Fruit fly (Drosophila melanogaster) whole organism, embryonic: ENCODE results near the gene Arpc3A.
A peak's percentile ranks its signal among the peaks of the same experiment; 100 is the strongest.

Experiments
- Ada2b ChIP-seq: fragments of 200-800 bp; sonication (Bioruptor generic); IDR thresholded peaks from 2 replicates; pipeline ENCODE4 v1.3.6; 2022; ENCODE audit warnings: missing biosample characterization, missing genetic modification characterization
- Asciz ChIP-seq: fragments of 200-800 bp; sonication (Bioruptor generic); optimal IDR thresholded peaks from 2 replicates; lab custom pipeline; 2017; ENCODE audit warnings: missing biosample characterization, mild to moderate bottlenecking, missing genetic modification characterization, missing genetic modification reagents
- C15 ChIP-seq: fragments of 200-800 bp; sonication (Bioruptor generic); IDR thresholded peaks from 3 replicates; pipeline ENCODE4 v1.3.6; 2022; ENCODE audit warnings: missing biosample characterization, missing genetic modification characterization
- CG11456 ChIP-seq: fragments of 200-800 bp; sonication (Bioruptor generic); IDR thresholded peaks from 3 replicates; pipeline ENCODE4 v1.3.6; 2022; ENCODE audit warnings: missing biosample characterization, missing genetic modification characterization
- CG14014 ChIP-seq: fragments of 200-800 bp; sonication (Bioruptor generic); IDR thresholded peaks from 2 replicates; pipeline ENCODE4 v1.3.6; 2022; ENCODE audit warnings: missing biosample characterization, missing genetic modification characterization
- CG15011 ChIP-seq: fragments of 200-800 bp; sonication (Bioruptor generic); optimal IDR thresholded peaks from 3 replicates; lab custom pipeline; 2018; ENCODE audit warnings: missing biosample characterization, mild to moderate bottlenecking, missing genetic modification characterization
- CG15073 ChIP-seq: fragments of 200-800 bp; sonication (Bioruptor generic); optimal IDR thresholded peaks from 2 replicates; lab custom pipeline; 2016; ENCODE audit warnings: missing biosample characterization, missing genetic modification characterization
- CG17912 ChIP-seq: fragments of 200-800 bp; sonication (Bioruptor generic); optimal IDR thresholded peaks from 2 replicates; lab custom pipeline; 2018; ENCODE audit warnings: missing biosample characterization, mild to moderate bottlenecking, missing genetic modification characterization
- CG1832 ChIP-seq: fragments of 200-800 bp; sonication (Bioruptor generic); optimal IDR thresholded peaks from 2 replicates; lab custom pipeline; 2017; ENCODE audit warnings: missing biosample characterization, mild to moderate bottlenecking, missing genetic modification characterization, inconsistent platforms
- CG2116 ChIP-seq: fragments of 200-800 bp; sonication (Bioruptor generic); optimal IDR thresholded peaks from 3 replicates; lab custom pipeline; 2018; ENCODE audit warnings: missing biosample characterization, mild to moderate bottlenecking, missing genetic modification characterization
- CG30431 ChIP-seq: fragments of 200-800 bp; sonication (Bioruptor generic); optimal IDR thresholded peaks from 2 replicates; lab custom pipeline; 2017; ENCODE audit warnings: missing biosample characterization, missing genetic modification characterization
- CG3163 ChIP-seq: fragments of 200-800 bp; sonication (Bioruptor generic); optimal IDR thresholded peaks from 3 replicates; lab custom pipeline; 2016; ENCODE audit warnings: missing biosample characterization, missing genetic modification characterization
- CG33213 ChIP-seq: fragments of 200-800 bp; sonication (Bioruptor generic); optimal IDR thresholded peaks from 3 replicates; lab custom pipeline; 2016; ENCODE audit warnings: missing biosample characterization, missing genetic modification characterization
- CG3847 ChIP-seq: fragments of 200-800 bp; sonication (Bioruptor generic); IDR thresholded peaks from 2 replicates; pipeline ENCODE4 v1.3.6; 2022; ENCODE audit warnings: missing biosample characterization, missing genetic modification characterization
- CG4617 ChIP-seq: fragments of 200-800 bp; sonication (Bioruptor generic); optimal IDR thresholded peaks from 3 replicates; lab custom pipeline; 2016; ENCODE audit warnings: missing biosample characterization, missing genetic modification characterization, borderline replicate concordance
- CG4730 ChIP-seq: fragments of 200-800 bp; sonication (Bioruptor generic); IDR thresholded peaks from 2 replicates; pipeline ENCODE4 v1.3.6; 2022; ENCODE audit warnings: missing biosample characterization, missing genetic modification characterization
- CG6254 ChIP-seq: fragments of 200-800 bp; sonication (Bioruptor generic); optimal IDR thresholded peaks from 3 replicates; lab custom pipeline; 2017; ENCODE audit warnings: mild to moderate bottlenecking, missing biosample characterization, missing genetic modification reagents, missing genetic modification characterization
- CG6272 ChIP-seq: fragments of 200-800 bp; sonication (Bioruptor generic); IDR thresholded peaks from 2 replicates; pipeline ENCODE4 v1.3.6; 2022; ENCODE audit warnings: missing biosample characterization, missing genetic modification characterization
- CG7372 ChIP-seq: fragments of 200-800 bp; sonication (Bioruptor generic); IDR thresholded peaks from 2 replicates; pipeline ENCODE4 v1.3.6; 2022; ENCODE audit warnings: missing biosample characterization, missing genetic modification characterization
- CG8290 ChIP-seq, 3 experiments: fragments of 200-800 bp; sonication (Bioruptor generic); optimal IDR thresholded peaks; 2 replicates each; lab custom pipeline; 2016 to 2019; ENCODE audit warnings: missing biosample characterization in 3 of 3, missing genetic modification characterization in 3 of 3, mild to moderate bottlenecking in 2 of 3, moderate library complexity in 1 of 3
- CG9727 ChIP-seq: fragments of 200-800 bp; sonication (Bioruptor generic); optimal IDR thresholded peaks from 3 replicates; lab custom pipeline; 2017; ENCODE audit warnings: missing biosample characterization, mild to moderate bottlenecking, missing genetic modification characterization
- CHES-1-like ChIP-seq: fragments of 200-800 bp; sonication (Bioruptor generic); optimal IDR thresholded peaks from 2 replicates; lab custom pipeline; 2016; ENCODE audit warnings: missing biosample characterization, missing genetic modification characterization
- Dll ChIP-seq: fragments of 200-800 bp; sonication (Bioruptor generic); IDR thresholded peaks from 4 replicates; pipeline ENCODE4 v1.3.6; 2022; ENCODE audit warnings: missing biosample characterization, missing genetic modification characterization; ENCODE audit not compliant: partially characterized antibody
- Doc2 ChIP-seq: fragments of 200-800 bp; sonication (Bioruptor generic); IDR thresholded peaks from 2 replicates; pipeline ENCODE4 v1.3.6; 2022; ENCODE audit warnings: missing biosample characterization, missing genetic modification characterization
- Dp ChIP-seq: fragments of 200-800 bp; sonication (Bioruptor generic); optimal IDR thresholded peaks from 2 replicates; lab custom pipeline; 2018; ENCODE audit warnings: missing biosample characterization, mild to moderate bottlenecking, missing genetic modification characterization, moderate library complexity
- Gsc ChIP-seq: fragments of 200-800 bp; sonication (Bioruptor generic); IDR thresholded peaks from 2 replicates; pipeline ENCODE4 v1.3.6; 2022; ENCODE audit warnings: missing biosample characterization, missing genetic modification characterization
- HLH54F ChIP-seq: fragments of 200-800 bp; sonication (Bioruptor generic); optimal IDR thresholded peaks from 3 replicates; lab custom pipeline; 2016; ENCODE audit warnings: missing biosample characterization, missing genetic modification characterization
- Mes4 ChIP-seq: fragments of 200-800 bp; sonication (Bioruptor generic); optimal IDR thresholded peaks from 2 replicates; lab custom pipeline; 2016; ENCODE audit warnings: missing biosample characterization, missing genetic modification characterization
- NC2β ChIP-seq: fragments of 200-800 bp; sonication (Bioruptor generic); optimal IDR thresholded peaks from 2 replicates; lab custom pipeline; 2016; ENCODE audit warnings: missing biosample characterization, missing genetic modification characterization
- Nf-YA ChIP-seq: fragments of 200-800 bp; sonication (Bioruptor generic); IDR thresholded peaks from 2 replicates; pipeline ENCODE4 v1.3.6; 2022; ENCODE audit warnings: missing biosample characterization, missing genetic modification characterization
- Oaz ChIP-seq: fragments of 200-800 bp; sonication (Bioruptor generic); IDR thresholded peaks from 2 replicates; pipeline ENCODE4 v1.3.6; 2022; ENCODE audit warnings: missing biosample characterization, missing genetic modification characterization
- Poxn ChIP-seq: fragments of 200-800 bp; sonication (Bioruptor generic); IDR thresholded peaks from 2 replicates; pipeline ENCODE4 v1.3.6; 2022; ENCODE audit warnings: missing biosample characterization, missing genetic modification characterization
- ac ChIP-seq: fragments of 200-800 bp; sonication (Bioruptor generic); optimal IDR thresholded peaks from 3 replicates; lab custom pipeline; 2017; ENCODE audit warnings: missing biosample characterization, mild to moderate bottlenecking, missing genetic modification characterization
- ara ChIP-seq: fragments of 200-800 bp; sonication (Bioruptor generic); IDR thresholded peaks from 2 replicates; pipeline ENCODE4 v1.3.6; 2022; ENCODE audit warnings: missing biosample characterization, missing genetic modification characterization
- bigmax ChIP-seq: fragments of 200-800 bp; sonication (Bioruptor generic); optimal IDR thresholded peaks from 2 replicates; lab custom pipeline; 2018; ENCODE audit warnings: missing biosample characterization, mild to moderate bottlenecking, missing genetic modification characterization
- cato ChIP-seq: fragments of 200-800 bp; sonication (Bioruptor generic); optimal IDR thresholded peaks from 2 replicates; lab custom pipeline; 2016; ENCODE audit warnings: missing biosample characterization, missing genetic modification characterization, borderline replicate concordance
- da ChIP-seq: fragments of 200-800 bp; sonication (Bioruptor generic); optimal IDR thresholded peaks from 2 replicates; lab custom pipeline; 2016; ENCODE audit warnings: missing biosample characterization, missing genetic modification characterization
- dan ChIP-seq: fragments of 200-800 bp; sonication (Bioruptor generic); IDR thresholded peaks from 2 replicates; pipeline ENCODE4 v1.3.6; 2022; ENCODE audit warnings: missing biosample characterization, missing genetic modification characterization
- dati ChIP-seq: fragments of 200-800 bp; sonication (Bioruptor generic); IDR thresholded peaks from 2 replicates; pipeline ENCODE4 v1.3.6; 2022; ENCODE audit warnings: missing biosample characterization, missing genetic modification characterization
- eve ChIP-seq, 2 experiments: fragments of >200 bp; optimal IDR thresholded peaks; 2 replicates each; lab custom pipeline; 2017; ENCODE audit warnings: missing biosample characterization in 2 of 2, missing genetic modification characterization in 2 of 2
- fd102C ChIP-seq: fragments of 200-800 bp; sonication (Bioruptor generic); optimal IDR thresholded peaks from 2 replicates; lab custom pipeline; 2018; ENCODE audit warnings: missing biosample characterization, mild to moderate bottlenecking, missing genetic modification characterization, moderate library complexity
- insv ChIP-seq, 2 experiments: fragments of 200-800 bp; sonication (Bioruptor generic); optimal IDR thresholded peaks; 3 replicates each; lab custom pipeline; 2016 to 2018; ENCODE audit warnings: missing biosample characterization in 2 of 2, missing genetic modification characterization in 2 of 2
- inv ChIP-seq: fragments of 200-800 bp; sonication (Bioruptor generic); IDR thresholded peaks from 2 replicates; pipeline ENCODE4 v1.3.6; 2022; ENCODE audit warnings: missing biosample characterization, missing genetic modification characterization; ENCODE audit not compliant: partially characterized antibody
- lab ChIP-seq: fragments of 200-800 bp; sonication (Bioruptor generic); optimal IDR thresholded peaks from 3 replicates; lab custom pipeline; 2017; ENCODE audit warnings: missing biosample characterization, missing genetic modification characterization, mild to moderate bottlenecking, moderate library complexity, missing genetic modification reagents
- odd ChIP-seq: fragments of 200-800 bp; sonication (Bioruptor generic); optimal IDR thresholded peaks from 2 replicates; lab custom pipeline; 2017; ENCODE audit warnings: missing biosample characterization, mild to moderate bottlenecking, missing genetic modification characterization
- peb ChIP-seq: fragments of 200-800 bp; sonication (Bioruptor generic); IDR thresholded peaks from 2 replicates; pipeline ENCODE4 v1.3.6; 2022; ENCODE audit warnings: missing biosample characterization, missing genetic modification characterization
- ranshi ChIP-seq: fragments of 200-800 bp; sonication (Bioruptor generic); IDR thresholded peaks from 2 replicates; pipeline ENCODE4 v1.3.6; 2022; ENCODE audit warnings: missing biosample characterization, missing genetic modification characterization
- run ChIP-seq: fragments of 200-800 bp; sonication (Bioruptor generic); optimal IDR thresholded peaks from 3 replicates; lab custom pipeline; 2018; ENCODE audit warnings: missing biosample characterization, mild to moderate bottlenecking, missing genetic modification characterization
- schlank ChIP-seq: fragments of 200-800 bp; sonication (Bioruptor generic); optimal IDR thresholded peaks from 2 replicates; lab custom pipeline; 2018; ENCODE audit warnings: missing biosample characterization, mild to moderate bottlenecking, missing genetic modification characterization
- sug ChIP-seq: fragments of 200-800 bp; optimal IDR thresholded peaks from 2 replicates; lab custom pipeline; 2019; ENCODE audit warnings: missing biosample characterization, mild to moderate bottlenecking, missing genetic modification characterization, moderate library complexity
- tgo ChIP-seq: fragments of 200-800 bp; sonication (Bioruptor generic); IDR thresholded peaks from 3 replicates; pipeline ENCODE4 v1.3.6; 2022; ENCODE audit warnings: missing biosample characterization, missing genetic modification characterization
- z ChIP-seq: fragments of 200-800 bp; sonication (Bioruptor generic); IDR thresholded peaks from 3 replicates; pipeline ENCODE4 v1.3.6; 2022; ENCODE audit warnings: missing biosample characterization, missing genetic modification characterization

Gene Arpc3A

dm6 chr3R:15792427-15792826 is 42.0 kb upstream of the Arpc3A start, which contains the start of gene Acyp2 (continued):
- TF ChIP-seq cato, result no peak
- no peak; the same call in 2 of the 3 replicates for TF ChIP-seq tgo (GFP tag; lab: Robert Waterston, UW)
- peak; percentile 46 for TF ChIP-seq Dll
- TF ChIP-seq schlank (tag; lab: Kevin White, UChicago), result no peak
- no peak for TF ChIP-seq CG7372
- TF ChIP-seq Nf-YA, result no peak
- TF ChIP-seq CG6254, result no peak
- no peak for TF ChIP-seq ara (GFP tag; lab: Robert Waterston, UW)
- TF ChIP-seq ranshi (GFP tag; lab: Robert Waterston, UW), result no peak
- TF ChIP-seq CG2116, result peak; percentile 41
- no peak for TF ChIP-seq CG15073 (GFP tag; lab: Kevin White, UChicago)
- TF ChIP-seq CHES-1-like (GFP tag; lab: Kevin White, UChicago), result peak; percentile 0
- no peak for TF ChIP-seq dan (GFP tag; lab: Robert Waterston, UW)
- TF ChIP-seq C15 (GFP tag; lab: Robert Waterston, UW), result no peak
- no peak for TF ChIP-seq ac (GFP tag; lab: Kevin White, UChicago)
- TF ChIP-seq CG4730, result no peak
- TF ChIP-seq CG4617 (GFP tag; lab: Kevin White, UChicago), result peak; percentile 69
- no peak for TF ChIP-seq fd102C
- TF ChIP-seq da (GFP tag; lab: Kevin White, UChicago), result no peak
- peak; percentile 31; the same call in 1 of the 2 replicates for TF ChIP-seq inv (GFP tag; lab: Robert Waterston, UW)
- TF ChIP-seq sug (tag; lab: Kevin White, UChicago), result peak; percentile 29
- TF ChIP-seq peb (GFP tag; lab: Robert Waterston, UW), result no peak
- TF ChIP-seq CG9727 (GFP tag; lab: Kevin White, UChicago), result no peak
- TF ChIP-seq insv (GFP tag; optimal IDR thresholded peaks at IDR 0.05; lab: Kevin White, UChicago), result no peak
- TF ChIP-seq lab (GFP tag; lab: Kevin White, UChicago), result peak; percentile 10
- no peak for TF ChIP-seq CG30431 (GFP tag; lab: Kevin White, UChicago)
- TF ChIP-seq CG6272 (GFP tag; lab: Robert Waterston, UW), result no peak
- no peak for TF ChIP-seq odd (GFP tag; lab: Kevin White, UChicago)
- TF ChIP-seq Dp (GFP tag; lab: Kevin White, UChicago), result peak; percentile 53
- no peak for TF ChIP-seq z (GFP tag; lab: Robert Waterston, UW)
- no peak for TF ChIP-seq Gsc (GFP tag; lab: Robert Waterston, UW)
- TF ChIP-seq Ada2b (GFP tag; lab: Robert Waterston, UW), result 0 out of 2 replicates have a peak, but pooled peaks have one; percentile 11
- no peak for TF ChIP-seq NC2β
- TF ChIP-seq Asciz (GFP tag; lab: Kevin White, UChicago), result no peak
- TF ChIP-seq CG3847 (GFP tag; lab: Robert Waterston, UW), result peak; percentile 25; the same call in 1 of the 2 replicates
- no peak for TF ChIP-seq bigmax (GFP tag; lab: Kevin White, UChicago)
- no peak for TF ChIP-seq Poxn (GFP tag; lab: Robert Waterston, UW)
- TF ChIP-seq eve (GFP tag; optimal IDR thresholded peaks at IDR 0.05; lab: Kevin White, UChicago), result no peak
- no peak for TF ChIP-seq CG3163 (GFP tag; lab: Kevin White, UChicago)
- no peak for TF ChIP-seq dati
- peak; percentile 26 for TF ChIP-seq CG8290 (GFP tag; optimal IDR thresholded peaks at IDR 0.05; lab: Kevin White, UChicago)
- TF ChIP-seq CG8290 (tag; optimal IDR thresholded peaks at IDR 0.05; lab: Kevin White, UChicago), result peak in 1 of 2 experiments; percentile 73
- TF ChIP-seq CG33213, result peak; percentile 64
- TF ChIP-seq HLH54F, result peak; percentile 26
- TF ChIP-seq Mes4, result no peak
- TF ChIP-seq CG1832 (GFP tag; lab: Kevin White, UChicago), result no peak
- no peak for TF ChIP-seq run (tag; lab: Kevin White, UChicago)
- 0 out of 3 replicates have a peak, but pooled peaks have one; percentile 44 for TF ChIP-seq CG11456 (GFP tag; lab: Robert Waterston, UW)
- TF ChIP-seq CG17912 (GFP tag; lab: Kevin White, UChicago), result no peak
- no peak for TF ChIP-seq CG14014 (GFP tag; lab: Robert Waterston, UW)
- TF ChIP-seq Doc2 (GFP tag; lab: Robert Waterston, UW), result no peak
- no peak for TF ChIP-seq CG15011 (GFP tag; lab: Kevin White, UChicago)
- no peak for TF ChIP-seq Oaz
